Worm (Caenorhabditis elegans) whole organism, midembryonic: ENCODE results near the gene cpz-2.

Experiments used
- T22C8.4 ChIP-seq: fragments of 200-800 bp; sonication (Bioruptor generic); IDR thresholded peaks from 2 replicates; pipeline ENCODE4 v1.3.6; 2022; ENCODE audit warnings: missing genetic modification characterization, missing compliant biosample characterization
- cog-1 ChIP-seq: sonication (generic microtip); optimal IDR thresholded peaks from 2 replicates; lab custom pipeline; 2016; ENCODE audit warnings: missing genetic modification characterization, missing compliant biosample characterization
- flt-1 ChIP-seq: fragments of 200-800 bp; sonication (Bioruptor generic); IDR thresholded peaks from 2 replicates; pipeline ENCODE4 v1.3.6; 2022; ENCODE audit warnings: missing genetic modification characterization, missing compliant biosample characterization
- ref-1 ChIP-seq: fragments of 200-800 bp; sonication (Bioruptor generic); conservative IDR thresholded peaks from 2 replicates; pipeline ENCODE4 v1.3.6; 2022; ENCODE audit warnings: missing genetic modification reagents, missing genetic modification characterization, missing compliant biosample characterization
- tab-1 ChIP-seq: fragments of 200-800 bp; sonication (Bioruptor generic); IDR thresholded peaks from 2 replicates; pipeline ENCODE4 v1.3.6; 2022; ENCODE audit warnings: missing genetic modification characterization, missing compliant biosample characterization
- ztf-23 ChIP-seq: fragments of 200-800 bp; sonication (Bioruptor generic); IDR thresholded peaks from 2 replicates; pipeline ENCODE4 v1.3.6; 2022; ENCODE audit warnings: missing genetic modification reagents, missing genetic modification characterization, missing compliant biosample characterization

DNA sequence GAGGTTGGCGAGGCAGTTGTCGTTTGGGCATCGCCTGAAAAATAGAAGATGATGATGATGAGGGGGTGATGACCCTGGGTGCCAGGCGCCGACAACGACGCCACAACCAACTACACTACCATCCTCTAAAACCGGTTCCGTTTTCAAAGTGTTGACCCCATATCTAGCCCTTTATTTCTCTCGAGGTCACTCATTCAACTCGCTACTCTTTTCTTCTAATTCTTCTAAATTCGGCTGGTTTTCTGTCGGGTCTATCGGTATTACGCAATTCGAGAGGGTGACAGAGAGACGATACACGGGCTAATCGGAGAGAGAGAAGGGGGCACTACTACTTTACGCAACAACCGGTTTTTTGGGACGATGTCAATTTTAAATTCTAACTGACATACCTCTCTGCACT lies 9.7 kb upstream of the cpz-2 start:
- TF ChIP-seq tab-1 (GFP tag; lab: Robert Waterston, UW) (no peak), flt-1 (GFP tag; lab: Robert Waterston, UW) (no peak), ztf-23 (no peak), T22C8.4 (no peak), ref-1 (GFP tag; lab: Robert Waterston, UW) (no peak), cog-1 (tag; lab: Kevin White, UChicago) (no peak)
